Fruit fly (Drosophila melanogaster) whole organism, pupa: ENCODE measurements around the gene CG4213.

ENCODE experiments used
- CG10348 ChIP-seq: fragments of 200-800 bp; sonication (Bioruptor generic); IDR thresholded peaks from 2 replicates; pipeline ENCODE4 v1.3.6; 2022; ENCODE audit warnings: missing biosample characterization, missing genetic modification characterization
- CG12605 ChIP-seq: fragments of 200-800 bp; sonication (Bioruptor generic); IDR thresholded peaks from 2 replicates; pipeline ENCODE4 v1.3.6; 2022; ENCODE audit warnings: missing biosample characterization, missing genetic modification characterization
- CG13204 ChIP-seq: fragments of 200-800 bp; sonication (Bioruptor generic); optimal IDR thresholded peaks from 2 replicates; lab custom pipeline; 2018; ENCODE audit warnings: missing biosample characterization, mild to moderate bottlenecking, missing genetic modification characterization, moderate library complexity
- CG14655 ChIP-seq: fragments of 200-800 bp; sonication (Bioruptor generic); optimal IDR thresholded peaks from 3 replicates; lab custom pipeline; 2017; ENCODE audit warnings: mild to moderate bottlenecking, missing biosample characterization, missing genetic modification reagents, missing genetic modification characterization
- CG15710 ChIP-seq: fragments of 200-800 bp; sonication (Bioruptor generic); optimal IDR thresholded peaks from 2 replicates; lab custom pipeline; 2018; ENCODE audit warnings: missing biosample characterization, mild to moderate bottlenecking, missing genetic modification characterization, moderate library complexity
- CG17806 ChIP-seq: fragments of 200-800 bp; sonication (Bioruptor generic); optimal IDR thresholded peaks from 2 replicates; lab custom pipeline; 2018; ENCODE audit warnings: missing biosample characterization, mild to moderate bottlenecking, missing genetic modification characterization, moderate library complexity
- CG32121 ChIP-seq: fragments of 200-800 bp; sonication (Bioruptor generic); IDR thresholded peaks from 2 replicates; pipeline ENCODE4 v1.3.6; 2022; ENCODE audit warnings: missing biosample characterization, missing genetic modification characterization
- CG34367 ChIP-seq: fragments of 200-800 bp; sonication (Bioruptor generic); optimal IDR thresholded peaks from 2 replicates; lab custom pipeline; 2018; ENCODE audit warnings: missing biosample characterization, mild to moderate bottlenecking, missing genetic modification characterization
- CG4496 ChIP-seq: fragments of 200-800 bp; sonication (Bioruptor generic); IDR thresholded peaks from 3 replicates; pipeline ENCODE4 v1.3.6; 2022; ENCODE audit warnings: missing biosample characterization, missing genetic modification characterization
- CG8159 ChIP-seq: fragments of 200-800 bp; sonication (Bioruptor generic); optimal IDR thresholded peaks from 3 replicates; lab custom pipeline; 2018; ENCODE audit warnings: missing biosample characterization, mild to moderate bottlenecking, missing genetic modification characterization, moderate library complexity
- CG8301 ChIP-seq: fragments of 200-800 bp; sonication (Bioruptor generic); optimal IDR thresholded peaks from 2 replicates; lab custom pipeline; 2018; ENCODE audit warnings: missing biosample characterization, mild to moderate bottlenecking, missing genetic modification characterization
- CG9948 ChIP-seq: fragments of 200-800 bp; sonication (Bioruptor generic); optimal IDR thresholded peaks from 2 replicates; lab custom pipeline; 2018; ENCODE audit warnings: missing biosample characterization, mild to moderate bottlenecking, missing genetic modification characterization, moderate library complexity
- D1 ChIP-seq: fragments of 200-800 bp; sonication (Bioruptor generic); optimal IDR thresholded peaks from 2 replicates; lab custom pipeline; 2018; ENCODE audit warnings: missing biosample characterization, mild to moderate bottlenecking, missing genetic modification characterization, moderate library complexity
- EcR ChIP-seq: fragments of 200-800 bp; sonication (Bioruptor generic); optimal IDR thresholded peaks from 3 replicates; lab custom pipeline; 2019; ENCODE audit warnings: missing biosample characterization, missing genetic modification characterization, mild to moderate bottlenecking, moderate library complexity, missing genetic modification reagents
- Ets98B ChIP-seq: fragments of 200-800 bp; sonication (Bioruptor generic); IDR thresholded peaks from 2 replicates; pipeline ENCODE4 v1.3.6; 2022; ENCODE audit warnings: missing biosample characterization, missing genetic modification characterization
- Pif1A ChIP-seq: fragments of 200-800 bp; sonication (Bioruptor generic); optimal IDR thresholded peaks from 3 replicates; lab custom pipeline; 2016; ENCODE audit warnings: missing biosample characterization, missing genetic modification characterization
- Pif1B ChIP-seq: fragments of 200-800 bp; sonication (Bioruptor generic); optimal IDR thresholded peaks from 3 replicates; lab custom pipeline; 2016; ENCODE audit warnings: missing biosample characterization, missing genetic modification characterization
- Snoo ChIP-seq: fragments of 200-800 bp; sonication (Bioruptor generic); optimal IDR thresholded peaks from 3 replicates; lab custom pipeline; 2017; ENCODE audit warnings: missing biosample characterization, mild to moderate bottlenecking, missing genetic modification characterization, inconsistent platforms
- fd96Ca ChIP-seq: fragments of 200-800 bp; sonication (Bioruptor generic); IDR thresholded peaks from 3 replicates; pipeline ENCODE4 v1.3.6; 2022; ENCODE audit warnings: missing biosample characterization, missing genetic modification characterization
- gl ChIP-seq: fragments of 200-800 bp; sonication (Bioruptor generic); optimal IDR thresholded peaks from 2 replicates; lab custom pipeline; 2018; ENCODE audit warnings: missing biosample characterization, mild to moderate bottlenecking, missing genetic modification characterization
- rn ChIP-seq: fragments of 200-800 bp; sonication (Bioruptor generic); IDR thresholded peaks from 2 replicates; pipeline ENCODE4 v1.3.6; 2022; ENCODE audit warnings: missing biosample characterization, missing genetic modification characterization

Gene CG4213

dm6 chr2L:368398-369008 lies 33.5 kb downstream of the CG4213 start:
- TF ChIP-seq CG14655 (GFP tag; lab: Kevin White, UChicago) (no peak), Ets98B (GFP tag; lab: Robert Waterston, UW) (no peak), fd96Ca (GFP tag; lab: Robert Waterston, UW) (no peak), CG10348 (GFP tag; lab: Robert Waterston, UW) (no peak), Snoo (tag; lab: Kevin White, UChicago) (no peak), CG12605 (GFP tag; lab: Robert Waterston, UW) (no peak), CG15710 (tag; lab: Kevin White, UChicago) (no peak), CG32121 (GFP tag; lab: Robert Waterston, UW) (no peak), D1 (tag; lab: Kevin White, UChicago) (no peak), CG34367 (tag; lab: Kevin White, UChicago) (no peak), CG17806 (tag; lab: Kevin White, UChicago) (no peak), CG9948 (no peak), EcR (no peak), Pif1B (no peak), CG13204 (GFP tag; lab: Kevin White, UChicago) (no peak), Pif1A (GFP tag; lab: Kevin White, UChicago) (no peak), rn (GFP tag; lab: Robert Waterston, UW) (no peak)
- TF ChIP-seq, all 21 proteins: peak for 0

- TF ChIP-seq D1 (tag; lab: Kevin White, UChicago) = no peak
- TF ChIP-seq Pif1B = no peak
- TF ChIP-seq CG15710 (tag; lab: Kevin White, UChicago) = no peak
- no peak for TF ChIP-seq CG9948
- TF ChIP-seq CG17806 (tag; lab: Kevin White, UChicago) = no peak
- TF ChIP-seq gl (tag; lab: Kevin White, UChicago) = no peak
- no peak for TF ChIP-seq fd96Ca (GFP tag; lab: Robert Waterston, UW)
- no peak for TF ChIP-seq CG14655 (GFP tag; lab: Kevin White, UChicago)
- TF ChIP-seq CG8301 (tag; lab: Kevin White, UChicago) = no peak
- TF ChIP-seq, all 21 proteins: peak for 0
Observed at dm6 chr2L:366876-367275, 35.1 kb downstream of the CG4213 start.

- no peak for TF ChIP-seq fd96Ca (GFP tag; lab: Robert Waterston, UW)
- no peak for TF ChIP-seq gl (tag; lab: Kevin White, UChicago)
- no peak for TF ChIP-seq CG14655 (GFP tag; lab: Kevin White, UChicago)
- no peak for TF ChIP-seq CG17806 (tag; lab: Kevin White, UChicago)
- no peak for TF ChIP-seq Ets98B (GFP tag; lab: Robert Waterston, UW)
- no peak for TF ChIP-seq CG8301 (tag; lab: Kevin White, UChicago)
- no peak for TF ChIP-seq rn (GFP tag; lab: Robert Waterston, UW)
- no peak for TF ChIP-seq Pif1A (GFP tag; lab: Kevin White, UChicago)
- TF ChIP-seq, all 21 proteins: peak for 0
Observed at dm6 chr2L:357556-358130, 44.4 kb downstream of the CG4213 start, which contains the start of gene Ent1. Gene Ent1, minus strand, starts transcription at chr2L:357874.

dm6 chr2L:356234-356633 lies 45.8 kb downstream of the CG4213 start:
- TF ChIP-seq CG10348 (GFP tag; lab: Robert Waterston, UW) (no peak), CG15710 (tag; lab: Kevin White, UChicago) (no peak), CG12605 (GFP tag; lab: Robert Waterston, UW) (no peak), CG17806 (tag; lab: Kevin White, UChicago) (no peak), CG8301 (tag; lab: Kevin White, UChicago) (no peak), CG32121 (GFP tag; lab: Robert Waterston, UW) (no peak), CG34367 (tag; lab: Kevin White, UChicago) (no peak), EcR (no peak), Pif1B (no peak)

- TF ChIP-seq fd96Ca (GFP tag; lab: Robert Waterston, UW) = no peak
- TF ChIP-seq EcR = no peak
- TF ChIP-seq CG13204 (GFP tag; lab: Kevin White, UChicago) = no peak
- TF ChIP-seq CG8159 (tag; lab: Kevin White, UChicago) = no peak
- no peak for TF ChIP-seq rn (GFP tag; lab: Robert Waterston, UW)
- no peak for TF ChIP-seq CG14655 (GFP tag; lab: Kevin White, UChicago)
- TF ChIP-seq CG4496 = no peak
Observed at dm6 chr2L:347604-348003, 54.4 kb downstream of the CG4213 start.

dm6 chr2L:346781-347180 lies 55.2 kb downstream of the CG4213 start:
- no peak for TF ChIP-seq gl (tag; lab: Kevin White, UChicago)
- no peak for TF ChIP-seq CG8159 (tag; lab: Kevin White, UChicago)
- TF ChIP-seq CG14655 (GFP tag; lab: Kevin White, UChicago) = no peak
- no peak for TF ChIP-seq CG13204 (GFP tag; lab: Kevin White, UChicago)
- TF ChIP-seq EcR = no peak
- TF ChIP-seq CG9948 = no peak
- TF ChIP-seq Ets98B (GFP tag; lab: Robert Waterston, UW) = no peak
- TF ChIP-seq rn (GFP tag; lab: Robert Waterston, UW) = no peak
- no peak for TF ChIP-seq CG17806 (tag; lab: Kevin White, UChicago)
- TF ChIP-seq Snoo (tag; lab: Kevin White, UChicago) = no peak
- no peak for TF ChIP-seq CG34367 (tag; lab: Kevin White, UChicago)
- no peak for TF ChIP-seq CG4496
- TF ChIP-seq CG32121 (GFP tag; lab: Robert Waterston, UW) = no peak
- no peak for TF ChIP-seq D1 (tag; lab: Kevin White, UChicago)
- no peak for TF ChIP-seq CG8301 (tag; lab: Kevin White, UChicago)
- no peak for TF ChIP-seq CG12605 (GFP tag; lab: Robert Waterston, UW)
- no peak for TF ChIP-seq CG15710 (tag; lab: Kevin White, UChicago)
- TF ChIP-seq fd96Ca (GFP tag; lab: Robert Waterston, UW) = no peak
- TF ChIP-seq Pif1A (GFP tag; lab: Kevin White, UChicago) = no peak
- TF ChIP-seq, all 21 proteins: peak for 0
